Worm (Caenorhabditis elegans) whole organism, midembryonic: ENCODE results near the gene glt-1.

Experiments used
- T22C8.4 ChIP-seq: fragments of 200-800 bp; sonication (Bioruptor generic); IDR thresholded peaks from 2 replicates; pipeline ENCODE4 v1.3.6; 2022; ENCODE audit warnings: missing genetic modification characterization, missing compliant biosample characterization
- cog-1 ChIP-seq: sonication (generic microtip); optimal IDR thresholded peaks from 2 replicates; lab custom pipeline; 2016; ENCODE audit warnings: missing genetic modification characterization, missing compliant biosample characterization
- flt-1 ChIP-seq: fragments of 200-800 bp; sonication (Bioruptor generic); IDR thresholded peaks from 2 replicates; pipeline ENCODE4 v1.3.6; 2022; ENCODE audit warnings: missing genetic modification characterization, missing compliant biosample characterization
- klf-2 ChIP-seq: fragments of 200-800 bp; sonication (Bioruptor generic); conservative IDR thresholded peaks from 2 replicates; pipeline ENCODE4 v1.3.6; 2022; ENCODE audit warnings: missing genetic modification reagents, missing genetic modification characterization, missing compliant biosample characterization
- med-1 ChIP-seq: sonication (generic microtip); optimal IDR thresholded peaks from 2 replicates; lab custom pipeline; 2017; ENCODE audit warnings: missing genetic modification characterization, mild to moderate bottlenecking, missing compliant biosample characterization, antibody characterized with exemption, missing genetic modification reagents; ENCODE audit not compliant: insufficient read depth
- ref-1 ChIP-seq: fragments of 200-800 bp; sonication (Bioruptor generic); conservative IDR thresholded peaks from 2 replicates; pipeline ENCODE4 v1.3.6; 2022; ENCODE audit warnings: missing genetic modification reagents, missing genetic modification characterization, missing compliant biosample characterization
- tab-1 ChIP-seq: fragments of 200-800 bp; sonication (Bioruptor generic); IDR thresholded peaks from 2 replicates; pipeline ENCODE4 v1.3.6; 2022; ENCODE audit warnings: missing genetic modification characterization, missing compliant biosample characterization
- ztf-23 ChIP-seq: fragments of 200-800 bp; sonication (Bioruptor generic); IDR thresholded peaks from 2 replicates; pipeline ENCODE4 v1.3.6; 2022; ENCODE audit warnings: missing genetic modification reagents, missing genetic modification characterization, missing compliant biosample characterization
- ztf-29 ChIP-seq: fragments of 200-800 bp; sonication (Bioruptor generic); IDR thresholded peaks from 2 replicates; pipeline ENCODE4 v1.3.6; 2022; ENCODE audit warnings: missing genetic modification reagents, missing genetic modification characterization, missing compliant biosample characterization

The glt-1 gene

DNA sequence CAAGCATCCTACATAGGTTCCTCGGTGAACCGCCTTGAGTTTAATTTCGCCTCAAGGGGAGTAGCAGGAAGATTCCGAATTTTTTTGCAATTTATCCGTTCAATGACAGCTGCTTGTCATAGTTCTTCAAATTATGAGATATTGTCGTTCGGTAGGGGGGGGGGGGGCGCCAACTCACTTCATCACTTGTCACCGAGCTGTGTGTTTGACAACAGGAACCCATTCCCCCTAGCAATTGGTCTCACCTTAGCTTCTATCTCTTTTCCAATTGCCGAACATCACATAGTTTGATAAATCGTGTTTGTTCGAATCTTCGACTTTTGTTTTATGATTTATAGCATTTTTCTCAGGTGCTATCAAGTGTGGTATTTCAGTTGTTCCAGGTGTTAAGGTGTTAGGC is 1.2 kb upstream of the glt-1 start:
- TF ChIP-seq tab-1 (GFP tag; lab: Robert Waterston, UW) (no peak), med-1 (GFP tag; lab: Kevin White, UChicago) (no peak), ztf-29 (GFP tag; lab: Robert Waterston, UW) (no peak), ref-1 (GFP tag; lab: Robert Waterston, UW) (no peak), cog-1 (no peak), flt-1 (GFP tag; lab: Robert Waterston, UW) (no peak)

DNA sequence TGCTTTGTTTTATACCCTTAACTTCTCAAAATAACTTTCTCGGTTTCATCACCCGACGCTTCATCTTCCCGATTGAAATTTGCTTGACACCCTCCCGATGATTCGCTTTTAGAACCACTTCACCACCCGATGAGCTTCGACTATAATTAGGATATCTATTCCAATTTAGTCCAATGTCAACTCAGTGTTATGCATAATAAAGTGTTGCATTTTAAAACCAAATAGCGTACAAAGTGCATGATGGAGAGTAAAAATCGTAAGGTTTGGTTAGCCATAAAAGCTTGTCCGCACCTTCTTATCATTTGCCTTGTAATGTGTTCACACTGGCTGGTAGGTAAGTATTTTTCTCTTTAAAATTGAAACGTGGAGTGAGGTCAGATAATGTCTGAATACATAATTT is 3.1 kb downstream of the glt-1 start, which contains the start of gene C12D12.1:
C12D12.1 (plus strand) TSS at position 301 of the 400 bp plus-strand sequence.
- TF ChIP-seq ztf-29 (GFP tag; lab: Robert Waterston, UW) (no peak), tab-1 (GFP tag; lab: Robert Waterston, UW) (no peak), med-1 (GFP tag; lab: Kevin White, UChicago) (no peak), ref-1 (GFP tag; lab: Robert Waterston, UW) (no peak), ztf-23 (GFP tag; lab: Robert Waterston, UW) (no peak), T22C8.4 (no peak), flt-1 (GFP tag; lab: Robert Waterston, UW) (no peak), cog-1 (no peak), klf-2 (GFP tag; lab: Robert Waterston, UW) (no peak)

DNA sequence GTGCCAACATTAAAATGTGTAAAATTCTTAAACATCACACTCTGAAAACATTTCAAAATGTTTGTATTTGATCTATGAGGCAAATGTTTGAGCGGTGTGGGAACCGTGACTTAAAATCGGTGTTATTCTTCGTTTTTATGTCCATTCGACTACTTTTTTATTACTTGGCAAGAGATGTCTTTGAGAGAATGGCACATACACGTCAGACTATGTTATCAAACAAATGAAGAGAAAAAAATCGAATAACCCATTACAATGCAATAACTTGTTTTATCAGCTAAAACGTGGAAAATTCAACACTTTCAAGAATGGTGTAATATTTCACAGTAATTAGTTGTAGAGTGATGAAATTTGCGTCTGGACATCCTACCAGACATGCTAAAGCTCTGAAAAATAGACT is 4.0 kb downstream of the glt-1 start:
- TF ChIP-seq ref-1 (GFP tag; lab: Robert Waterston, UW) (no peak), ztf-29 (GFP tag; lab: Robert Waterston, UW) (no peak), klf-2 (GFP tag; lab: Robert Waterston, UW) (no peak), ztf-23 (GFP tag; lab: Robert Waterston, UW) (no peak), flt-1 (GFP tag; lab: Robert Waterston, UW) (no peak), tab-1 (GFP tag; lab: Robert Waterston, UW) (no peak), T22C8.4 (no peak)

DNA sequence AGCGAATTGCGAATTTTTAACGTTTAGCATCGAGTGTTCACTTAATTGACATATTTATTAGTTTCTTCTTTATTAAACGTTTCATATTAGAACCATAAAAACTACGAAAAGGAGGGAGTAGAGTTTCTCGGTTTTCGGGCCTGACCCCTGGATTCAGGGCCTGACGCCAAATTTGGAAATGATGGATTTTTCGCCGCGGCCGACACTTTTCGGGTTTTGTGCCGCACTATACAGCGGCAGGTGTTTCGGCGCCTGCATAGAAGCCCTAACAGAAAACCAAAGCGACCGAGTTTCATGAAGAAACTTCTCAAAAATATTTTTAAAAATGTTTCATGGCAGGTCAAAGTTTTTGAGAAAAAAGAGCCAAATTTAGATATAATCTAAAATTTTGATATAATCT is 4.5 kb downstream of the glt-1 start:
- TF ChIP-seq klf-2 (GFP tag; lab: Robert Waterston, UW): no peak
- TF ChIP-seq T22C8.4: no peak
- TF ChIP-seq flt-1 (GFP tag; lab: Robert Waterston, UW): no peak
- TF ChIP-seq cog-1: no peak
- TF ChIP-seq ref-1 (GFP tag; lab: Robert Waterston, UW): no peak
- TF ChIP-seq tab-1 (GFP tag; lab: Robert Waterston, UW): no peak
- TF ChIP-seq ztf-29 (GFP tag; lab: Robert Waterston, UW): no peak
- TF ChIP-seq med-1 (GFP tag; lab: Kevin White, UChicago): no peak
- no peak for TF ChIP-seq ztf-23 (GFP tag; lab: Robert Waterston, UW)

DNA sequence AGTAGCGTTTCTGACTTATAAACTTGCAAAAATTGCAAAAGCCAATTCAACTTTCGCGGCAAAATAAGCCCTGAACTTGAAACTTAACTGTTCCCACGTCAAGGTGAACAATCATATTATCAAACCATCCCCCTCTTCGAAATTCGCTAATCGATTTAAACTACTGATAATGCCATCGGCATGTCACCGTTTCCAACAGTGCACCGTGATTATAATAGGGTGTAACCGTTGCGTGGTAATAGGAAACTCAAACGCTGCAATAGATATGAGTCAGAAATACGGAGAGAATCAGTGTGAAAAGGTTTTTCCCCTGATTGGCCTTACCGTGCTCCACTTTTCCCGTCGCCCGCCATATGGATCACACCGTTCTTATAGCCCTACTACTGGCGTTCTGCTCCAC is 5.1 kb downstream of the glt-1 start:
- TF ChIP-seq flt-1 (GFP tag; lab: Robert Waterston, UW): no peak
- no peak for TF ChIP-seq ztf-23 (GFP tag; lab: Robert Waterston, UW)
- no peak for TF ChIP-seq klf-2 (GFP tag; lab: Robert Waterston, UW)
- no peak for TF ChIP-seq T22C8.4
- TF ChIP-seq med-1 (GFP tag; lab: Kevin White, UChicago): no peak
- TF ChIP-seq tab-1 (GFP tag; lab: Robert Waterston, UW): no peak
- TF ChIP-seq ztf-29 (GFP tag; lab: Robert Waterston, UW): no peak
- TF ChIP-seq ref-1 (GFP tag; lab: Robert Waterston, UW): no peak
- no peak for TF ChIP-seq cog-1

DNA sequence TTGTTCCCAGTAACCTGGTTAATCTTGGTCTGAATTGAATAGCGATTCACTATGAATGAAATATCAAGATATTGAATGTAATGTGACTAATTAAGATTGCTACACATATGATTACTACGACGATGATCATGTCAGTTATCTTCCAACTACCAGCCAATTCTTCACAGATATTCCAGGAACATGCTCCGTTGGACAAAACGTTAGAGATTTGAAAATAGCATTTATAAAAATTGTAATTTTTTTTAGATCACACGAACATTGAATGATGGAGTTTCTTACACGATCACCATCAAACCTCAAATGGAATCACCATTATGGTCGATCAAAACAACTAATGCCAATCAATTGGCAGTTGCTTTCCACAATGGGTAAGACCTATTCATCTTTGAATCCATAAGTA is 7.2 kb downstream of the glt-1 start:
- TF ChIP-seq med-1 (GFP tag; lab: Kevin White, UChicago) (no peak), tab-1 (GFP tag; lab: Robert Waterston, UW) (no peak), ref-1 (GFP tag; lab: Robert Waterston, UW) (no peak), flt-1 (GFP tag; lab: Robert Waterston, UW) (no peak), ztf-23 (GFP tag; lab: Robert Waterston, UW) (no peak), klf-2 (GFP tag; lab: Robert Waterston, UW) (no peak), cog-1 (no peak)

DNA sequence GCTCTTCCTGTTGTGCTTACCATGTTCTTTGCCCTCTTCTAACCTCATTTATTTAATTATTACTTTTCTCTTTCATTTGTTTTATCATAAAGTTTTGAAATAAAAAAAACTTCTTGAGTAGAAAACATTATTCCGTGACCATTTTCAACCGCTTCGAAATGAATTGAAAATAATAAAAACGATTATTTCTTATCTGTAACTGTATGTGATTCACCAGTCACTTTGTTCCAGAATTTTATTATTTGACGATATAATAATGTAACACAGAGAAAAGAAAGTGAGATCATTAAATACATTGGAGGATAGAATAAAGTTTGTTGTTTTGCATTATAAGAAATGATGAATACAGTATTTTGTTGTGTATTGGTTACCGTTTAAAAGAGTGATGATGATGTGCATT is 9.2 kb downstream of the glt-1 start:
- TF ChIP-seq flt-1 (GFP tag; lab: Robert Waterston, UW) (no peak), med-1 (GFP tag; lab: Kevin White, UChicago) (no peak), ref-1 (GFP tag; lab: Robert Waterston, UW) (no peak), ztf-29 (GFP tag; lab: Robert Waterston, UW) (no peak), tab-1 (GFP tag; lab: Robert Waterston, UW) (no peak), cog-1 (no peak), T22C8.4 (no peak), ztf-23 (GFP tag; lab: Robert Waterston, UW) (no peak), klf-2 (GFP tag; lab: Robert Waterston, UW) (no peak)

DNA sequence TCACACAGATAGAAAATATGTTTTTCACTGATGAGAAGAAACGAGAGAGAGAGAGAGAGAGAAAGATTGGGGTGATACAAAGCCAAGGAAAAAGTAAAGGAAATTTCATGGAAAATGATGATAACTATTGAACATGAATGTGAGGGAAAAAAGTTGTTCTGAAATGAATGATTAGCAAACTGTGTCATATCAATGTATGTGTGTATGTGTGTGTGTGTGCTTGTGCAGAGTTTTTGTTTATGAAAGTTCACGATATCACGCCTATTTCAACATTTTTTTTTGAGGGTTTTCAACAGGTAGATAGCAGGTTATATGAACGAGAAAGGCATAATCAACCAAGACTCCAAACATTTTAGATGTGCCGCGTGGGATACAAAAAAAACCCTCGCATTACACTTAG is 10.7 kb downstream of the glt-1 start:
- no peak for TF ChIP-seq ref-1 (GFP tag; lab: Robert Waterston, UW)
- TF ChIP-seq cog-1: no peak
- no peak for TF ChIP-seq flt-1 (GFP tag; lab: Robert Waterston, UW)
- TF ChIP-seq klf-2 (GFP tag; lab: Robert Waterston, UW): no peak
- TF ChIP-seq T22C8.4: no peak
- no peak for TF ChIP-seq ztf-29 (GFP tag; lab: Robert Waterston, UW)
- no peak for TF ChIP-seq ztf-23 (GFP tag; lab: Robert Waterston, UW)
- no peak for TF ChIP-seq tab-1 (GFP tag; lab: Robert Waterston, UW)
- TF ChIP-seq med-1 (GFP tag; lab: Kevin White, UChicago): no peak

DNA sequence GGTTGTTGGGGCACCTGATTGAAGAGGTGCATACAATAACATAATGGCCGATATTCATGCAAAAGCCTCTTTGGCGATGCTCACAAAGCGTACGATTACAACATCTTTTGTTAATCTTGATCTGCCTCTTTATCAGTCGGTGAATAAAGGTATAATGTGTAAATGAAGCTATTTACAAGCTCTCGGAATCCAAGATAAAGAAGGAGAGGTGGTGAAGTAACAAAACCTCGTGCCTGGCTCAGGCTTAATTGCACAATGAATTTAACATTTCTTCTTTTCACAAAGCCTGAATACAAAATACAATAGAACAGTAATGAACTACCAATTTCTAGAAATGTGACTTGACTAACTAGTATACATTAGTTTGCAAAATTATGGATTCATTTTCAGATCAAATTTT is 11.4 kb downstream of the glt-1 start:
- no peak for TF ChIP-seq cog-1
- no peak for TF ChIP-seq klf-2 (GFP tag; lab: Robert Waterston, UW)
- no peak for TF ChIP-seq tab-1 (GFP tag; lab: Robert Waterston, UW)

DNA sequence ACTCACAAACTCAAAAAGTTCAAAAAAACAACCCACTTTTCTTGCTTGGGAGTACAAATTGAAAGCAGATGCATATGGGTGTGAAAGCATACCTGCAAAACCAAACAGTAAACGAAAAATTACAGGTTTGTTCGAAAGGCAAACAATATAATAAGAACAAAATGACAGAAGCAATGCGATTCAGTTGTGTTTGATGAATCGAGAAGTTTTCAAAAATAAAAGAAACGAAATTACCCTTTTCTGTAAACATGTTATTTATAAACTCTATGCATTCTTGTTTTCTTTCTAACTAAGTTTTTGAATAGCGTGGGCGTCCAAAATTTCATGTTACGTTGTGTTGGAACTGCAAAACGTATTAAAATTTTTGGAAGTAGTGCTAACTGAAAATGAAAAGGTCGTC is 13.1 kb downstream of the glt-1 start, which contains the start of gene sox-4:
sox-4 (minus strand) TSS at position 101 of the 400 bp plus-strand sequence.
- TF ChIP-seq T22C8.4: no peak
- no peak for TF ChIP-seq tab-1 (GFP tag; lab: Robert Waterston, UW)
